Worm (Caenorhabditis elegans): ENCODE measurements around the gene grl-29.
"Not testable (repeated sequence)": the region's sequence is repeated elsewhere in the genome, so short reads cannot be mapped to it uniquely, and the experiment has no call there.

grl-29 gene

ce11 chrV:3564335-3564734, 9.3 kb upstream of the grl-29 start, which contains the start of gene T24A6.17:
Gene T24A6.17 (minus strand): TSS chrV:3564435.
- not testable (repeated sequence) for TF ChIP-seq ztf-29 (GFP tag; IDR thresholded peaks at IDR 0.05); ztf-23 (GFP tag; IDR thresholded peaks at IDR 0.05); med-1 (GFP tag; optimal IDR thresholded peaks at IDR 0.05; ENCODE audit: insufficient read depth)

- not testable (repeated sequence) for TF ChIP-seq med-1 (GFP tag; optimal IDR thresholded peaks at IDR 0.05; ENCODE audit: insufficient read depth); tab-1 (GFP tag; IDR thresholded peaks at IDR 0.05); T22C8.4 (GFP tag; IDR thresholded peaks at IDR 0.05)
Measured at ce11 chrV:3562824-3563223, 7.8 kb upstream of the grl-29 start, which contains the start of gene T24A6.16. Gene T24A6.16 (minus strand): TSS chrV:3562924.

ce11 chrV:3558744-3559143, 3.7 kb upstream of the grl-29 start, which contains the start of gene T24A6.1:
Gene T24A6.1 (plus strand): TSS chrV:3559044.
- not testable (repeated sequence) for TF ChIP-seq klf-2 (GFP tag; conservative IDR thresholded peaks at IDR 0.05); T22C8.4 (GFP tag; IDR thresholded peaks at IDR 0.05); tab-1 (GFP tag; IDR thresholded peaks at IDR 0.05)

ce11 chrV:3557422-3557821, 2.4 kb upstream of the grl-29 start, which contains the start of gene grl-31:
Gene grl-31 (minus strand): TSS chrV:3557778.
- TF ChIP-seq klf-2 (GFP tag; conservative IDR thresholded peaks at IDR 0.05) = no peak
- TF ChIP-seq cog-1 (tag; optimal IDR thresholded peaks at IDR 0.05) = no peak
- TF ChIP-seq ztf-23 (GFP tag; IDR thresholded peaks at IDR 0.05) = no peak
- TF ChIP-seq T22C8.4 (GFP tag; IDR thresholded peaks at IDR 0.05) = no peak
- no peak for TF ChIP-seq ztf-29 (GFP tag; IDR thresholded peaks at IDR 0.05)
- TF ChIP-seq flt-1 (GFP tag; IDR thresholded peaks at IDR 0.05) = no peak
- TF ChIP-seq med-1 (GFP tag; optimal IDR thresholded peaks at IDR 0.05; ENCODE audit: insufficient read depth) = no peak
- TF ChIP-seq ref-1 (GFP tag; conservative IDR thresholded peaks at IDR 0.05) = no peak
- TF ChIP-seq tab-1 (GFP tag; IDR thresholded peaks at IDR 0.05) = no peak

ce11 chrV:3555986-3556385, 950 bp upstream of the grl-29 start, which contains the start of gene grl-30:
Gene grl-30 (plus strand): TSS chrV:3556286.
- TF ChIP-seq med-1 (GFP tag; optimal IDR thresholded peaks at IDR 0.05; ENCODE audit: insufficient read depth) (no peak), ztf-29 (GFP tag; IDR thresholded peaks at IDR 0.05) (no peak), ref-1 (GFP tag; conservative IDR thresholded peaks at IDR 0.05) (no peak), T22C8.4 (GFP tag; IDR thresholded peaks at IDR 0.05) (no peak), tab-1 (GFP tag; IDR thresholded peaks at IDR 0.05) (no peak), ztf-23 (GFP tag; IDR thresholded peaks at IDR 0.05) (no peak), klf-2 (GFP tag; conservative IDR thresholded peaks at IDR 0.05) (no peak), flt-1 (GFP tag; IDR thresholded peaks at IDR 0.05) (no peak), cog-1 (tag; optimal IDR thresholded peaks at IDR 0.05) (no peak)

ce11 chrV:3552740-3553469, 2.1 kb downstream of the grl-29 start, which contains the start of gene T24A6.20:
Gene T24A6.20 (plus strand): TSS chrV:3553134.
- TF ChIP-seq ztf-23 (GFP tag; IDR thresholded peaks at IDR 0.05) = no peak
- no peak for TF ChIP-seq cog-1 (tag; optimal IDR thresholded peaks at IDR 0.05)
- no peak for TF ChIP-seq ref-1 (GFP tag; conservative IDR thresholded peaks at IDR 0.05)
- TF ChIP-seq T22C8.4 (GFP tag; IDR thresholded peaks at IDR 0.05) = no peak
- no peak for TF ChIP-seq tab-1 (GFP tag; IDR thresholded peaks at IDR 0.05)
- TF ChIP-seq flt-1 (GFP tag; IDR thresholded peaks at IDR 0.05) = no peak
- TF ChIP-seq med-1 (GFP tag; optimal IDR thresholded peaks at IDR 0.05; ENCODE audit: insufficient read depth) = no peak
- no peak for TF ChIP-seq klf-2 (GFP tag; conservative IDR thresholded peaks at IDR 0.05)
- no peak for TF ChIP-seq ztf-29 (GFP tag; IDR thresholded peaks at IDR 0.05)

- TF ChIP-seq klf-2 (GFP tag; conservative IDR thresholded peaks at IDR 0.05) (no peak), med-1 (GFP tag; optimal IDR thresholded peaks at IDR 0.05; ENCODE audit: insufficient read depth) (no peak), T22C8.4 (GFP tag; IDR thresholded peaks at IDR 0.05) (no peak), tab-1 (GFP tag; IDR thresholded peaks at IDR 0.05) (no peak), flt-1 (GFP tag; IDR thresholded peaks at IDR 0.05) (no peak), ztf-29 (GFP tag; IDR thresholded peaks at IDR 0.05) (no peak), ztf-23 (GFP tag; IDR thresholded peaks at IDR 0.05) (no peak), cog-1 (tag; optimal IDR thresholded peaks at IDR 0.05) (no peak), ref-1 (GFP tag; conservative IDR thresholded peaks at IDR 0.05) (no peak)
Measured at ce11 chrV:3551765-3552164, 3.3 kb downstream of the grl-29 start, which contains the start of gene grl-28. Gene grl-28 (minus strand): TSS chrV:3551865.

ce11 chrV:3549553-3549952, 5.5 kb downstream of the grl-29 start, which contains the start of gene sri-21:
Gene sri-21 (plus strand): TSS chrV:3549853.
- no peak for TF ChIP-seq ref-1 (GFP tag; conservative IDR thresholded peaks at IDR 0.05)
- TF ChIP-seq ztf-29 (GFP tag; IDR thresholded peaks at IDR 0.05) = no peak
- TF ChIP-seq T22C8.4 (GFP tag; IDR thresholded peaks at IDR 0.05) = no peak
- no peak for TF ChIP-seq klf-2 (GFP tag; conservative IDR thresholded peaks at IDR 0.05)
- TF ChIP-seq tab-1 (GFP tag; IDR thresholded peaks at IDR 0.05) = no peak
- TF ChIP-seq flt-1 (GFP tag; IDR thresholded peaks at IDR 0.05) = no peak
- no peak for TF ChIP-seq med-1 (GFP tag; optimal IDR thresholded peaks at IDR 0.05; ENCODE audit: insufficient read depth)
- TF ChIP-seq cog-1 (tag; optimal IDR thresholded peaks at IDR 0.05) = no peak
- no peak for TF ChIP-seq ztf-23 (GFP tag; IDR thresholded peaks at IDR 0.05)

- TF ChIP-seq ztf-23 (GFP tag; IDR thresholded peaks at IDR 0.05) (no peak), cog-1 (tag; optimal IDR thresholded peaks at IDR 0.05) (no peak)
Measured at ce11 chrV:3548798-3549197, 6.2 kb downstream of the grl-29 start, which contains the start of gene srw-130. Gene srw-130 (minus strand): TSS chrV:3548898.

ce11 chrV:3546517-3546916, 8.5 kb downstream of the grl-29 start, which contains the start of gene srbc-68:
Gene srbc-68 (minus strand): TSS chrV:3546617.
- TF ChIP-seq klf-2 (GFP tag; conservative IDR thresholded peaks at IDR 0.05) (no peak), cog-1 (tag; optimal IDR thresholded peaks at IDR 0.05) (no peak), ztf-29 (GFP tag; IDR thresholded peaks at IDR 0.05) (no peak), flt-1 (GFP tag; IDR thresholded peaks at IDR 0.05) (no peak)

Data from whole organism, midembryonic.